Fruit fly (Drosophila melanogaster): ENCODE measurements around the gene CG12111.

CG12111 gene

dm6 chrX:8588607-8589171, 17.9 kb upstream of the CG12111 start, which contains the start of gene CG12081 (continued):
- TF ChIP-seq Antp (GFP tag; optimal IDR thresholded peaks at IDR 0.05) (peak; percentile 3), CG15514 (GFP tag; optimal IDR thresholded peaks at IDR 0.05) (peak; percentile 79), CG11504 (tag; optimal IDR thresholded peaks at IDR 0.05) (no peak), Ets97D (GFP tag; optimal IDR thresholded peaks at IDR 0.05) (peak; percentile 75), pb (GFP tag; optimal IDR thresholded peaks at IDR 0.05) (no peak), abd-A (tag; optimal IDR thresholded peaks at IDR 0.05) (no peak), Doc2 (GFP tag; IDR thresholded peaks at IDR 0.05) (no peak), otp (GFP tag; IDR thresholded peaks at IDR 0.05) (no peak), bab2 (GFP tag; optimal IDR thresholded peaks at IDR 0.05) (no peak), CG1603 (tag; optimal IDR thresholded peaks at IDR 0.05) (peak; percentile 88), Scr (GFP tag; IDR thresholded peaks at IDR 0.05; ENCODE audit: partially characterized antibody) (peak; percentile 87), odd (GFP tag; optimal IDR thresholded peaks at IDR 0.05) (no peak), MESR4 (GFP tag; optimal IDR thresholded peaks at IDR 0.05) (peak; percentile 86), knrl (GFP tag; IDR thresholded peaks at IDR 0.05; ENCODE audit: partially characterized antibody) (peak; percentile 86), YL-1 (GFP tag; optimal IDR thresholded peaks at IDR 0.05) (peak; percentile 34), H15 (GFP tag; IDR thresholded peaks at IDR 0.05) (no peak), crc (GFP tag; optimal IDR thresholded peaks at IDR 0.05) (no peak), CG7357 (GFP tag; IDR thresholded peaks at IDR 0.05) (peak; percentile 94), crp (GFP tag; optimal IDR thresholded peaks at IDR 0.05) (peak in 1 of 2 experiments; percentile 42), Doc3 (GFP tag; IDR thresholded peaks at IDR 0.05; ENCODE audit: partially characterized antibody) (peak; percentile 85), CG10654 (GFP tag; optimal IDR thresholded peaks at IDR 0.05) (no peak), grau (tag; optimal IDR thresholded peaks at IDR 0.05) (peak; percentile 31), CG8290 (GFP tag; optimal IDR thresholded peaks at IDR 0.05) (peak; percentile 52), CG8290 (tag; optimal IDR thresholded peaks at IDR 0.05) (peak; percentile 18 to 78), CG12299 (tag; optimal IDR thresholded peaks at IDR 0.05) (no peak), tna (GFP tag; IDR thresholded peaks at IDR 0.05; ENCODE audit: partially characterized antibody) (peak; percentile 91), CG3407 (GFP tag; optimal IDR thresholded peaks at IDR 0.05) (no peak), jumu (GFP tag; optimal IDR thresholded peaks at IDR 0.05) (no peak), D (optimal IDR thresholded peaks at IDR 0.05) (no peak), D (GFP tag; optimal IDR thresholded peaks at IDR 0.05) (no peak), Lim3 (GFP tag; IDR thresholded peaks at IDR 0.05) (no peak), stwl (tag; optimal IDR thresholded peaks at IDR 0.05) (peak; percentile 91), caup (GFP tag; optimal IDR thresholded peaks at IDR 0.05; ENCODE audit: severe bottlenecking) (no peak), seq (GFP tag; IDR thresholded peaks at IDR 0.05) (no peak), CG2199 (GFP tag; IDR thresholded peaks at IDR 0.05) (0 out of 3 replicates have a peak, but pooled peaks have one; percentile 25), lola (GFP tag; optimal IDR thresholded peaks at IDR 0.05) (no peak), Eip74EF (GFP tag; optimal IDR thresholded peaks at IDR 0.05) (no peak), CG12071 (GFP tag; optimal IDR thresholded peaks at IDR 0.05) (no peak), trem (tag; optimal IDR thresholded peaks at IDR 0.05) (peak; percentile 53), sna (GFP tag; IDR thresholded peaks at IDR 0.05; ENCODE audit: partially characterized antibody) (peak; percentile 81), ranshi (GFP tag; IDR thresholded peaks at IDR 0.05) (no peak), chn (GFP tag; optimal IDR thresholded peaks at IDR 0.05) (no peak), row (GFP tag; IDR thresholded peaks at IDR 0.05) (peak; percentile 72), usp (GFP tag; optimal IDR thresholded peaks at IDR 0.05) (no peak), crol (GFP tag; IDR thresholded peaks at IDR 0.05) (peak; percentile 78), twi (tag; optimal IDR thresholded peaks at IDR 0.05) (peak; percentile 43), sens (GFP tag) (peak; percentile 84), onecut (GFP tag; IDR thresholded peaks at IDR 0.05) (peak; percentile 72), D19B (GFP tag; optimal IDR thresholded peaks at IDR 0.05) (no peak), CG4404 (GFP tag; IDR thresholded peaks at IDR 0.05) (no peak)

Measured in whole organism, embryonic.